Fruit fly (Drosophila melanogaster) Kc167 (cell line): ENCODE measurements around the gene CG42740.

Experiments used
- h ChIP-seq: fragments of >200 bp; optimal IDR thresholded peaks from 3 replicates; lab custom pipeline; 2018; ENCODE audit warnings: missing external identifiers
- insv ChIP-seq: fragments of >200 bp; optimal IDR thresholded peaks from 3 replicates; lab custom pipeline; 2018; ENCODE audit warnings: missing external identifiers

- TF ChIP-seq h (lab: Kevin White, UChicago), result no peak
- TF ChIP-seq insv, result no peak
Measured at dm6 chr3R:30385531-30385930, 37.2 kb downstream of the CG42740 start.
